Fruit fly (Drosophila melanogaster): ENCODE data around the gene Ugt35A1.
A peak's percentile ranks its signal among the peaks of the same experiment; 100 is the strongest.

Ugt35A1 gene

dm6 chr3R:11196648-11197388 is 24.4 kb upstream of the Ugt35A1 start (continued):
- TF ChIP-seq Myc (optimal IDR thresholded peaks at IDR 0.05) (no peak), N (GFP tag; optimal IDR thresholded peaks at IDR 0.05) (no peak), GATAd (GFP tag; optimal IDR thresholded peaks at IDR 0.05) (peak; percentile 64), sv (GFP tag; optimal IDR thresholded peaks at IDR 0.05) (peak; percentile 95), Vsx2 (GFP tag; optimal IDR thresholded peaks at IDR 0.05; ENCODE audit: partially characterized antibody) (no peak), OdsH (GFP tag; optimal IDR thresholded peaks at IDR 0.05) (peak; percentile 96), psq (GFP tag; optimal IDR thresholded peaks at IDR 0.05) (peak; percentile 98)

dm6 chr3R:11195792-11196191 is 23.3 kb upstream of the Ugt35A1 start, which contains the start of gene CG18577:
CG18577 (plus strand) TSS chr3R:11196092.
- no peak for TF ChIP-seq sv (GFP tag; optimal IDR thresholded peaks at IDR 0.05)
- TF ChIP-seq usp (GFP tag; optimal IDR thresholded peaks at IDR 0.05): no peak
- no peak for TF ChIP-seq lola (GFP tag; optimal IDR thresholded peaks at IDR 0.05)
- TF ChIP-seq dmrt93B (GFP tag; optimal IDR thresholded peaks at IDR 0.05): no peak
- TF ChIP-seq dsf (GFP tag; optimal IDR thresholded peaks at IDR 0.05; ENCODE audit: borderline replicate concordance): no peak
- TF ChIP-seq CG32264 (GFP tag; optimal IDR thresholded peaks at IDR 0.05): no peak
- TF ChIP-seq jim (GFP tag; optimal IDR thresholded peaks at IDR 0.05): no peak
- no peak for TF ChIP-seq Hnf4 (GFP tag; optimal IDR thresholded peaks at IDR 0.05)

dm6 chr3R:11178300-11178699 is 5.8 kb upstream of the Ugt35A1 start:
- no peak for TF ChIP-seq Vsx2 (GFP tag; optimal IDR thresholded peaks at IDR 0.05; ENCODE audit: partially characterized antibody)
- no peak for TF ChIP-seq ey (GFP tag; optimal IDR thresholded peaks at IDR 0.05)
- TF ChIP-seq dmrt93B (GFP tag; optimal IDR thresholded peaks at IDR 0.05): no peak
- no peak for TF ChIP-seq tai (GFP tag; optimal IDR thresholded peaks at IDR 0.05)
- no peak for TF ChIP-seq psq (GFP tag; optimal IDR thresholded peaks at IDR 0.05)
- no peak for TF ChIP-seq OdsH (GFP tag; optimal IDR thresholded peaks at IDR 0.05)
- TF ChIP-seq Jra (GFP tag; optimal IDR thresholded peaks at IDR 0.05): no peak
- TF ChIP-seq Rel (GFP tag; optimal IDR thresholded peaks at IDR 0.05): no peak
- TF ChIP-seq Rel (tag; optimal IDR thresholded peaks at IDR 0.05): no peak
- TF ChIP-seq foxo (GFP tag; optimal IDR thresholded peaks at IDR 0.05): no peak
- no peak for TF ChIP-seq woc (GFP tag; optimal IDR thresholded peaks at IDR 0.05)
- no peak for TF ChIP-seq HLH106 (tag; optimal IDR thresholded peaks at IDR 0.05)
- TF ChIP-seq Dif (GFP tag; optimal IDR thresholded peaks at IDR 0.05; ENCODE audit: partially characterized antibody): no peak
- TF ChIP-seq CG9705 (GFP tag; optimal IDR thresholded peaks at IDR 0.05): no peak
- no peak for TF ChIP-seq sv (GFP tag; optimal IDR thresholded peaks at IDR 0.05)
- TF ChIP-seq N (GFP tag; optimal IDR thresholded peaks at IDR 0.05): no peak
- no peak for TF ChIP-seq CG32264 (GFP tag; optimal IDR thresholded peaks at IDR 0.05)
- TF ChIP-seq Hr78 (GFP tag; optimal IDR thresholded peaks at IDR 0.05): no peak
- no peak for TF ChIP-seq sage (GFP tag; optimal IDR thresholded peaks at IDR 0.05)
- TF ChIP-seq brk (GFP tag; optimal IDR thresholded peaks at IDR 0.05): no peak

DNA sequence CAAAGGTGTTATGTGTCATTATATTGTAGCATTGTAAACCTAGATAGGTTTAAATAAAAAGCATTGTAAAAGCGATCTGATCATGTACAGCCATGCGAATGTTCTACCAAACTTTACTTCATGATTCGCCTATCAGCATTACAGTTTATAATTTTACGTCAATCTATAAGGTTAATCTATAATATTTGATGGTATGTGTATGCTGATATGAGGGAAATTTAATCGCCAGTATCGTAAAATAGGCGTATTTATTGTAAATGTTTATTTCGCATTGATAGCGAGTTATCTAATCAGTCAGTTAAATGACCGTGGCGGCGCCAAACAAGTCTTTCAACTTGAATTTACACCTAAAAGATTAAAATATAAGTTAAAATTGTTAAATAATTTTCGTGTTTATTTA is 5.1 kb upstream of the Ugt35A1 start:
- no peak for TF ChIP-seq tai (GFP tag; optimal IDR thresholded peaks at IDR 0.05)
- TF ChIP-seq N (GFP tag; optimal IDR thresholded peaks at IDR 0.05): no peak
- TF ChIP-seq Hnf4 (GFP tag; optimal IDR thresholded peaks at IDR 0.05): no peak
- TF ChIP-seq rgr (GFP tag; optimal IDR thresholded peaks at IDR 0.05): no peak

- TF ChIP-seq GATAd (GFP tag; optimal IDR thresholded peaks at IDR 0.05) (no peak), psq (GFP tag; optimal IDR thresholded peaks at IDR 0.05) (no peak), pan (optimal IDR thresholded peaks at IDR 0.05) (no peak), OdsH (GFP tag; optimal IDR thresholded peaks at IDR 0.05) (no peak), CG32264 (GFP tag; optimal IDR thresholded peaks at IDR 0.05) (no peak), foxo (GFP tag; optimal IDR thresholded peaks at IDR 0.05) (no peak), Hnf4 (GFP tag; optimal IDR thresholded peaks at IDR 0.05) (no peak), Abd-B (GFP tag; optimal IDR thresholded peaks at IDR 0.05) (no peak), rgr (GFP tag; optimal IDR thresholded peaks at IDR 0.05) (no peak), Vsx2 (GFP tag; optimal IDR thresholded peaks at IDR 0.05; ENCODE audit: partially characterized antibody) (no peak), Myc (optimal IDR thresholded peaks at IDR 0.05) (no peak)
These were observed 3.3 kb upstream of the Ugt35A1 start for dm6 chr3R:11175777-11176176.

DNA sequence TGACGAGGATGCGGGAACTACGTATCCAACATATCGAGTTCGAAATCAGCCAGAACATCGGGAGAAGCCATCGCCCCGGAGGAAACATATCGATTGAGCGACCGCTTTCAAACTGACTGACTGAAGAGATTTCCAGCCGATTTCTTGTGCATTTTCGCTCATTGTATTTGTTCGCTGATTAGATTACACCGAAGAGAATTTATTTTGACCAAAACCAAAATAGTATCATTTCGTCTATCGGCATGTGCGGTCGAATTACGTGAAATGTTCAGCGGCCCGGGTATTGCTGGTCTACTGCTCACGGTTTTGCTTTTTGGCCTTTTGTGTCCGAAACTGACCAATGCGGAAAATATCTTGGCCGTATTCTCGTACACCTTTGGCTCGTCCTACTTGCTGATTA is 2.8 kb upstream of the Ugt35A1 start, which contains the start of the genes Ugt304A1 and Ugt303A1:
Gene Ugt304A1, minus strand, starts transcription at position 101 of the 400 bp plus-strand sequence.
Gene Ugt303A1, plus strand, starts transcription at position 222 of the 400 bp plus-strand sequence.
- TF ChIP-seq sv (GFP tag; optimal IDR thresholded peaks at IDR 0.05) (no peak), OdsH (GFP tag; optimal IDR thresholded peaks at IDR 0.05) (no peak), usp (GFP tag; optimal IDR thresholded peaks at IDR 0.05) (no peak), psq (GFP tag; optimal IDR thresholded peaks at IDR 0.05) (no peak)
